Fruit fly (Drosophila melanogaster) whole organism, embryonic: Measurements from ENCODE around the gene Argk1.
A peak's percentile ranks its signal among the peaks of the same experiment; 100 is the strongest.

Experiments used
- CG10431 ChIP-seq: fragments of 200-800 bp; sonication (Bioruptor generic); optimal IDR thresholded peaks from 3 replicates; lab custom pipeline; 2018; ENCODE audit warnings: missing biosample characterization, mild to moderate bottlenecking, missing genetic modification characterization
- CG15514 ChIP-seq: fragments of 200-800 bp; sonication (Bioruptor generic); optimal IDR thresholded peaks from 3 replicates; lab custom pipeline; 2017; ENCODE audit warnings: missing biosample characterization, missing genetic modification characterization, mild to moderate bottlenecking, moderate library complexity, missing genetic modification reagents
- CG1602 ChIP-seq: fragments of 200-800 bp; sonication (Bioruptor generic); optimal IDR thresholded peaks from 3 replicates; lab custom pipeline; 2016; ENCODE audit warnings: missing biosample characterization, missing genetic modification characterization
- CG2116 ChIP-seq: fragments of 200-800 bp; sonication (Bioruptor generic); optimal IDR thresholded peaks from 3 replicates; lab custom pipeline; 2018; ENCODE audit warnings: missing biosample characterization, mild to moderate bottlenecking, missing genetic modification characterization
- CG2678 ChIP-seq: fragments of 200-800 bp; sonication (Bioruptor generic); optimal IDR thresholded peaks from 3 replicates; lab custom pipeline; 2019; ENCODE audit warnings: missing biosample characterization, mild to moderate bottlenecking, missing genetic modification characterization, moderate library complexity
- CG30403 ChIP-seq: fragments of 200-800 bp; sonication (Bioruptor generic); optimal IDR thresholded peaks from 3 replicates; lab custom pipeline; 2016; ENCODE audit warnings: missing biosample characterization, missing genetic modification characterization
- CG3407 ChIP-seq: fragments of 200-800 bp; sonication (Bioruptor generic); optimal IDR thresholded peaks from 2 replicates; lab custom pipeline; 2018; ENCODE audit warnings: missing biosample characterization, mild to moderate bottlenecking, missing genetic modification characterization
- CG4282 ChIP-seq: fragments of 200-800 bp; sonication (Bioruptor generic); optimal IDR thresholded peaks from 2 replicates; lab custom pipeline; 2016; ENCODE audit warnings: missing biosample characterization, missing genetic modification characterization
- CG5180 ChIP-seq: fragments of 200-800 bp; sonication (Bioruptor generic); optimal IDR thresholded peaks from 3 replicates; lab custom pipeline; 2017; ENCODE audit warnings: missing biosample characterization, missing genetic modification characterization, mild to moderate bottlenecking, moderate library complexity, missing genetic modification reagents
- CG6765 ChIP-seq: fragments of 200-800 bp; sonication (Bioruptor generic); optimal IDR thresholded peaks from 3 replicates; lab custom pipeline; 2017; ENCODE audit warnings: missing biosample characterization, mild to moderate bottlenecking, missing genetic modification characterization
- CG8359 ChIP-seq: fragments of 200-800 bp; sonication (Bioruptor generic); optimal IDR thresholded peaks from 2 replicates; lab custom pipeline; 2017; ENCODE audit warnings: missing biosample characterization, mild to moderate bottlenecking, missing genetic modification characterization, borderline replicate concordance
- CG9727 ChIP-seq: fragments of 200-800 bp; sonication (Bioruptor generic); optimal IDR thresholded peaks from 3 replicates; lab custom pipeline; 2017; ENCODE audit warnings: missing biosample characterization, mild to moderate bottlenecking, missing genetic modification characterization
- Chrac-16 ChIP-seq: fragments of 200-800 bp; sonication (Bioruptor generic); optimal IDR thresholded peaks from 3 replicates; lab custom pipeline; 2016; ENCODE audit warnings: missing biosample characterization, missing genetic modification characterization
- CrebB ChIP-seq: fragments of 200-800 bp; sonication (Bioruptor generic); optimal IDR thresholded peaks from 3 replicates; lab custom pipeline; 2018; ENCODE audit warnings: missing biosample characterization, mild to moderate bottlenecking, missing genetic modification characterization
- D19A ChIP-seq: fragments of 200-800 bp; optimal IDR thresholded peaks from 3 replicates; lab custom pipeline; 2019; ENCODE audit warnings: missing biosample characterization, mild to moderate bottlenecking, missing genetic modification characterization, moderate library complexity
- Dbx ChIP-seq: fragments of 200-800 bp; sonication (Bioruptor generic); IDR thresholded peaks from 3 replicates; pipeline ENCODE4 v1.3.6; 2022; ENCODE audit warnings: missing biosample characterization, missing genetic modification characterization
- HLH3B ChIP-seq: fragments of 200-800 bp; sonication (Bioruptor generic); IDR thresholded peaks from 2 replicates; pipeline ENCODE4 v1.3.6; 2022; ENCODE audit warnings: missing biosample characterization, missing genetic modification characterization
- HLH54F ChIP-seq: fragments of 200-800 bp; sonication (Bioruptor generic); optimal IDR thresholded peaks from 3 replicates; lab custom pipeline; 2016; ENCODE audit warnings: missing biosample characterization, missing genetic modification characterization
- HmgZ ChIP-seq: fragments of 200-800 bp; sonication (Bioruptor generic); optimal IDR thresholded peaks from 2 replicates; lab custom pipeline; 2018; ENCODE audit warnings: missing biosample characterization, mild to moderate bottlenecking, missing genetic modification characterization
- Lim3 ChIP-seq: fragments of 200-800 bp; sonication (Bioruptor generic); IDR thresholded peaks from 2 replicates; pipeline ENCODE4 v1.3.6; 2022; ENCODE audit warnings: missing biosample characterization, missing genetic modification characterization
- Lpt ChIP-seq: fragments of >200 bp; optimal IDR thresholded peaks from 2 replicates; lab custom pipeline; 2018; ENCODE audit warnings: missing biosample characterization, missing genetic modification characterization
- Nf-YA ChIP-seq: fragments of 200-800 bp; sonication (Bioruptor generic); IDR thresholded peaks from 2 replicates; pipeline ENCODE4 v1.3.6; 2022; ENCODE audit warnings: missing biosample characterization, missing genetic modification characterization
- Oli ChIP-seq: fragments of 200-800 bp; sonication (Bioruptor generic); optimal IDR thresholded peaks from 2 replicates; lab custom pipeline; 2018; ENCODE audit warnings: missing biosample characterization, mild to moderate bottlenecking, missing genetic modification characterization, moderate library complexity
- Pdp1 ChIP-seq, 2 experiments: fragments of 200-800 bp; sonication (Bioruptor generic); optimal IDR thresholded peaks; 3 replicates each; lab custom pipeline; 2016; ENCODE audit warnings: missing biosample characterization in 2 of 2, missing genetic modification characterization in 2 of 2, mild to moderate bottlenecking in 1 of 2, moderate library complexity in 1 of 2
- Scr ChIP-seq: fragments of 200-800 bp; sonication (Bioruptor generic); IDR thresholded peaks from 2 replicates; pipeline ENCODE4 v1.3.6; 2022; ENCODE audit warnings: missing biosample characterization, missing genetic modification characterization; ENCODE audit not compliant: partially characterized antibody
- TFAM ChIP-seq: fragments of 200-800 bp; sonication (Bioruptor generic); optimal IDR thresholded peaks from 2 replicates; lab custom pipeline; 2017; ENCODE audit warnings: missing biosample characterization, missing genetic modification characterization, inconsistent platforms
- ase ChIP-seq: fragments of 200-800 bp; sonication (Bioruptor generic); IDR thresholded peaks from 3 replicates; pipeline ENCODE4 v1.3.6; 2022; ENCODE audit warnings: missing biosample characterization, missing genetic modification characterization
- ash1 ChIP-seq: fragments of 200-800 bp; sonication (Bioruptor generic); optimal IDR thresholded peaks from 2 replicates; lab custom pipeline; 2018; ENCODE audit warnings: missing biosample characterization, mild to moderate bottlenecking, missing genetic modification characterization
- bowl ChIP-seq: fragments of 200-800 bp; sonication (Bioruptor generic); IDR thresholded peaks from 2 replicates; pipeline ENCODE4 v1.3.6; 2022; ENCODE audit warnings: missing biosample characterization, missing genetic modification characterization
- cg ChIP-seq: fragments of 200-800 bp; sonication (Bioruptor generic); optimal IDR thresholded peaks from 3 replicates; lab custom pipeline; 2019; ENCODE audit warnings: missing biosample characterization, mild to moderate bottlenecking, missing genetic modification characterization, moderate library complexity
- dati ChIP-seq: fragments of 200-800 bp; sonication (Bioruptor generic); IDR thresholded peaks from 2 replicates; pipeline ENCODE4 v1.3.6; 2022; ENCODE audit warnings: missing biosample characterization, missing genetic modification characterization
- dysf ChIP-seq: fragments of 200-800 bp; sonication (Bioruptor generic); IDR thresholded peaks from 3 replicates; pipeline ENCODE4 v1.3.6; 2022; ENCODE audit warnings: missing biosample characterization, missing genetic modification characterization
- fd102C ChIP-seq: fragments of 200-800 bp; sonication (Bioruptor generic); optimal IDR thresholded peaks from 2 replicates; lab custom pipeline; 2018; ENCODE audit warnings: missing biosample characterization, mild to moderate bottlenecking, missing genetic modification characterization, moderate library complexity
- gfzf ChIP-seq: fragments of 200-800 bp; sonication (Bioruptor generic); optimal IDR thresholded peaks from 2 replicates; lab custom pipeline; 2016; ENCODE audit warnings: missing biosample characterization, mild to moderate bottlenecking, missing genetic modification characterization, moderate library complexity
- grn ChIP-seq: fragments of 200-800 bp; sonication (Bioruptor generic); optimal IDR thresholded peaks from 3 replicates; lab custom pipeline; 2017; ENCODE audit warnings: missing biosample characterization, missing genetic modification characterization
- h ChIP-seq: fragments of >200 bp; optimal IDR thresholded peaks from 2 replicates; lab custom pipeline; 2017
- hbn ChIP-seq: fragments of 200-800 bp; sonication (Bioruptor generic); IDR thresholded peaks from 2 replicates; pipeline ENCODE4 v1.3.6; 2022; ENCODE audit warnings: missing biosample characterization, missing genetic modification characterization; ENCODE audit not compliant: partially characterized antibody
- ind ChIP-seq: fragments of 200-800 bp; sonication (Bioruptor generic); optimal IDR thresholded peaks from 3 replicates; lab custom pipeline; 2016; ENCODE audit warnings: missing biosample characterization, missing genetic modification characterization
- jumu ChIP-seq: fragments of 200-800 bp; sonication (Bioruptor generic); optimal IDR thresholded peaks from 3 replicates; lab custom pipeline; 2016; ENCODE audit warnings: missing biosample characterization, missing genetic modification characterization
- ken ChIP-seq: fragments of 200-800 bp; sonication (Bioruptor generic); IDR thresholded peaks from 3 replicates; pipeline ENCODE4 v1.3.6; 2022; ENCODE audit warnings: missing biosample characterization, missing genetic modification characterization
- mam ChIP-seq: fragments of 200-800 bp; sonication (Bioruptor generic); optimal IDR thresholded peaks from 3 replicates; lab custom pipeline; 2016; ENCODE audit warnings: missing biosample characterization, missing genetic modification characterization
- pb ChIP-seq: fragments of 200-800 bp; sonication (Bioruptor generic); optimal IDR thresholded peaks from 3 replicates; lab custom pipeline; 2016; ENCODE audit warnings: missing biosample characterization, missing genetic modification characterization
- peb ChIP-seq: fragments of 200-800 bp; sonication (Bioruptor generic); IDR thresholded peaks from 2 replicates; pipeline ENCODE4 v1.3.6; 2022; ENCODE audit warnings: missing biosample characterization, missing genetic modification characterization
- seq ChIP-seq: fragments of 200-800 bp; sonication (Bioruptor generic); IDR thresholded peaks from 2 replicates; pipeline ENCODE4 v1.3.6; 2022; ENCODE audit warnings: missing biosample characterization, missing genetic modification characterization
- slp2 ChIP-seq: fragments of 200-800 bp; sonication (Bioruptor generic); optimal IDR thresholded peaks from 2 replicates; lab custom pipeline; 2016; ENCODE audit warnings: missing biosample characterization, missing genetic modification characterization
- tna ChIP-seq: fragments of 200-800 bp; sonication (Bioruptor generic); IDR thresholded peaks from 2 replicates; pipeline ENCODE4 v1.3.6; 2022; ENCODE audit warnings: missing biosample characterization, missing genetic modification characterization; ENCODE audit not compliant: partially characterized antibody
- trem ChIP-seq: fragments of 200-800 bp; optimal IDR thresholded peaks from 3 replicates; lab custom pipeline; 2019; ENCODE audit warnings: missing biosample characterization, mild to moderate bottlenecking, missing genetic modification characterization, moderate library complexity
- vvl ChIP-seq: fragments of 200-800 bp; sonication (Bioruptor generic); IDR thresholded peaks from 2 replicates; pipeline ENCODE4 v1.3.6; 2022; ENCODE audit warnings: missing biosample characterization, missing genetic modification characterization
- wek ChIP-seq: fragments of 200-800 bp; sonication (Bioruptor generic); optimal IDR thresholded peaks from 3 replicates; lab custom pipeline; 2018; ENCODE audit warnings: missing biosample characterization, mild to moderate bottlenecking, missing genetic modification characterization, moderate library complexity
- wor ChIP-seq: fragments of 200-800 bp; sonication (Bioruptor generic); IDR thresholded peaks from 2 replicates; pipeline ENCODE4 v1.3.6; 2022; ENCODE audit warnings: missing biosample characterization, missing genetic modification characterization

The Argk1 gene

DNA sequence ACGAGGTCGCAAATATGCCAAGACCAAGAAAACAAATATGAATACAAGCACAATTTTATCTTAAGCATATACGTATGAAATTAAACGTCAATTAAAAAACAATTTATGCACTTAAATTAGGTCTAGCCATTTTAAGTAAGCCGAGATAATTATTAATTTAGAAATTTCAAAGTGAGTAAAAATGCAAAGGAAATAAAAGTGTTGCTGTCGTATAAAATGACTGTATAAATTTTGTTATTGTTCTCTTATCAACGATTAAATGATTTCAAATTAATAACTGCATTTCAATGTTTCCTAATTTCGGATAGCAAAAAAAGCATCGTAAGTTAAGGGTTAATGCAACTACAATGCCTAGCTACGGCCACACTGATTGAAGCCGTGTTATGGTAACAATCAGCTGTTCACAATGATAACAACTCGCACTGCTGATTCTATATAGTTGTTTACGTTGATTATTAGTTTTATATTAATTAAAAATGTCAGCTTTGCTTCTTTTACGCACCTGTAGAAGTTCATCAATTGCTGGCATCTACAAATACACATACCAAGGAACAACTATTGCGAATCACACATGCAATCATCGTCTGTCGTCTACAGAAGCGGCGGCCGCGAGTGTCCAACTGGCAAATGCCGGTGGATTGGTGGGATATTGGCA, 7.0 kb upstream of the Argk1 start, which contains the start of the genes CG4911 and CG4942 (continued):
- TF ChIP-seq seq = peak; percentile 41; the same call in 1 of the 2 replicates
- TF ChIP-seq TFAM (GFP tag; lab: Kevin White, UChicago) = no peak
- no peak for TF ChIP-seq tna (GFP tag; lab: Robert Waterston, UW)
- TF ChIP-seq Oli (tag; lab: Kevin White, UChicago) = peak; percentile 72
- no peak for TF ChIP-seq bowl
- TF ChIP-seq CG9727 (GFP tag; lab: Kevin White, UChicago) = peak; percentile 42
- peak; percentile 80 for TF ChIP-seq HLH54F (GFP tag; lab: Kevin White, UChicago)
- no peak for TF ChIP-seq ash1 (GFP tag; lab: Kevin White, UChicago)
- TF ChIP-seq slp2 (GFP tag; lab: Kevin White, UChicago) = peak; percentile 43
- TF ChIP-seq CG2116 (GFP tag; lab: Kevin White, UChicago) = peak; percentile 56
- TF ChIP-seq CG6765 = no peak
- peak; percentile 52; the same call in 1 of the 3 replicates for TF ChIP-seq Dbx
- TF ChIP-seq CG4282 = peak; percentile 28
- peak; percentile 19 for TF ChIP-seq CG5180 (GFP tag; lab: Kevin White, UChicago)
- peak; percentile 75 for TF ChIP-seq CG1602 (GFP tag; lab: Kevin White, UChicago)
- peak; percentile 55 for TF ChIP-seq trem (tag; lab: Kevin White, UChicago)
- no peak for TF ChIP-seq CG3407 (GFP tag; lab: Kevin White, UChicago)
- peak; percentile 73 for TF ChIP-seq Chrac-16 (GFP tag; lab: Kevin White, UChicago)
- peak; percentile 58; the same call in 1 of the 2 replicates for TF ChIP-seq vvl (GFP tag; lab: Robert Waterston, UW)
- peak; percentile 78 for TF ChIP-seq dysf (GFP tag; lab: Robert Waterston, UW)
- peak; percentile 73 for TF ChIP-seq ind (GFP tag; lab: Kevin White, UChicago)
- TF ChIP-seq wor = no peak
- no peak for TF ChIP-seq Scr (GFP tag; lab: Robert Waterston, UW)
- TF ChIP-seq CrebB = no peak
- TF ChIP-seq dati (GFP tag; lab: Robert Waterston, UW) = no peak
- TF ChIP-seq CG2678 (tag; lab: Kevin White, UChicago) = peak; percentile 82
- TF ChIP-seq grn = no peak
- TF ChIP-seq Lpt (GFP tag; lab: Kevin White, UChicago) = no peak
- TF ChIP-seq h (lab: Kevin White, UChicago) = no peak
- TF ChIP-seq Pdp1 (GFP tag; optimal IDR thresholded peaks at IDR 0.05; lab: Kevin White, UChicago) = peak in 1 of 2 experiments; percentile 70
- peak; percentile 45; the same call in 2 of the 3 replicates for TF ChIP-seq ken (GFP tag; lab: Robert Waterston, UW)
- no peak for TF ChIP-seq Lim3
- peak; percentile 45 for TF ChIP-seq CG15514
- TF ChIP-seq pb (GFP tag; lab: Kevin White, UChicago) = no peak
- peak; percentile 81 for TF ChIP-seq mam
- TF ChIP-seq gfzf (GFP tag; lab: Kevin White, UChicago) = peak; percentile 84
- peak; percentile 53; the same call in 1 of the 2 replicates for TF ChIP-seq HLH3B
- TF ChIP-seq jumu (GFP tag; lab: Kevin White, UChicago) = no peak
- peak; percentile 81 for TF ChIP-seq CG30403 (GFP tag; lab: Kevin White, UChicago)
- TF ChIP-seq CG10431 = peak; percentile 44
- TF ChIP-seq hbn (GFP tag; lab: Robert Waterston, UW) = no peak
- 0 out of 2 replicates have a peak, but pooled peaks have one; percentile 27 for TF ChIP-seq Nf-YA (GFP tag; lab: Robert Waterston, UW)
- TF ChIP-seq cg (GFP tag; lab: Kevin White, UChicago) = no peak
- peak; percentile 47 for TF ChIP-seq D19A (tag; lab: Kevin White, UChicago)
- peak; percentile 65; the same call in 2 of the 3 replicates for TF ChIP-seq ase (GFP tag; lab: Robert Waterston, UW)
- no peak for TF ChIP-seq CG8359 (GFP tag; lab: Kevin White, UChicago)
- no peak for TF ChIP-seq fd102C (GFP tag; lab: Kevin White, UChicago)
- TF ChIP-seq peb (GFP tag; lab: Robert Waterston, UW) = no peak
- no peak for TF ChIP-seq wek (GFP tag; lab: Kevin White, UChicago)
- peak; percentile 58 for TF ChIP-seq HmgZ (tag; lab: Kevin White, UChicago)
